Fruit fly (Drosophila melanogaster) whole organism, pupa: ENCODE measurements around the gene CG31126.

Source experiments
- CG10348 ChIP-seq: fragments of 200-800 bp; sonication (Bioruptor generic); IDR thresholded peaks from 2 replicates; pipeline ENCODE4 v1.3.6; 2022; ENCODE audit warnings: missing biosample characterization, missing genetic modification characterization
- CG12605 ChIP-seq: fragments of 200-800 bp; sonication (Bioruptor generic); IDR thresholded peaks from 2 replicates; pipeline ENCODE4 v1.3.6; 2022; ENCODE audit warnings: missing biosample characterization, missing genetic modification characterization
- CG13204 ChIP-seq: fragments of 200-800 bp; sonication (Bioruptor generic); optimal IDR thresholded peaks from 2 replicates; lab custom pipeline; 2018; ENCODE audit warnings: missing biosample characterization, mild to moderate bottlenecking, missing genetic modification characterization, moderate library complexity
- CG14655 ChIP-seq: fragments of 200-800 bp; sonication (Bioruptor generic); optimal IDR thresholded peaks from 3 replicates; lab custom pipeline; 2017; ENCODE audit warnings: mild to moderate bottlenecking, missing biosample characterization, missing genetic modification reagents, missing genetic modification characterization
- CG8159 ChIP-seq: fragments of 200-800 bp; sonication (Bioruptor generic); optimal IDR thresholded peaks from 3 replicates; lab custom pipeline; 2018; ENCODE audit warnings: missing biosample characterization, mild to moderate bottlenecking, missing genetic modification characterization, moderate library complexity
- EcR ChIP-seq: fragments of 200-800 bp; sonication (Bioruptor generic); optimal IDR thresholded peaks from 3 replicates; lab custom pipeline; 2019; ENCODE audit warnings: missing biosample characterization, missing genetic modification characterization, mild to moderate bottlenecking, moderate library complexity, missing genetic modification reagents
- Ets98B ChIP-seq: fragments of 200-800 bp; sonication (Bioruptor generic); IDR thresholded peaks from 2 replicates; pipeline ENCODE4 v1.3.6; 2022; ENCODE audit warnings: missing biosample characterization, missing genetic modification characterization
- gl ChIP-seq: fragments of 200-800 bp; sonication (Bioruptor generic); optimal IDR thresholded peaks from 2 replicates; lab custom pipeline; 2018; ENCODE audit warnings: missing biosample characterization, mild to moderate bottlenecking, missing genetic modification characterization

- TF ChIP-seq CG12605 (GFP tag; lab: Robert Waterston, UW), result peak; percentile 69
- TF ChIP-seq Ets98B (GFP tag; lab: Robert Waterston, UW), result peak; percentile 71
- no peak for TF ChIP-seq CG8159 (tag; lab: Kevin White, UChicago)
- TF ChIP-seq CG14655 (GFP tag; lab: Kevin White, UChicago), result no peak
- no peak for TF ChIP-seq gl (tag; lab: Kevin White, UChicago)
- TF ChIP-seq CG13204 (GFP tag; lab: Kevin White, UChicago), result no peak
- no peak for TF ChIP-seq EcR (GFP tag; lab: Kevin White, UChicago)
- no peak for TF ChIP-seq CG10348 (GFP tag; lab: Robert Waterston, UW)
These were observed 8.4 kb upstream of the CG31126 start for dm6 chr3R:24651044-24651459.
